Fruit fly (Drosophila melanogaster) Kc167 (cell line): ENCODE measurements around the gene CG9514.

Experiments used
- Myc ChIP-seq: fragments of >200 bp; optimal IDR thresholded peaks from 2 replicates; lab custom pipeline; 2017; ENCODE audit warnings: missing external identifiers
- Sin3A ChIP-seq: fragments of >200 bp; optimal IDR thresholded peaks from 2 replicates; lab custom pipeline; 2018; ENCODE audit warnings: missing external identifiers
- h ChIP-seq: fragments of >200 bp; optimal IDR thresholded peaks from 3 replicates; lab custom pipeline; 2018; ENCODE audit warnings: missing external identifiers
- insv ChIP-seq: fragments of >200 bp; optimal IDR thresholded peaks from 3 replicates; lab custom pipeline; 2018; ENCODE audit warnings: missing external identifiers
- psq ChIP-seq: fragments of >200 bp; optimal IDR thresholded peaks from 2 replicates; lab custom pipeline; 2017; ENCODE audit warnings: missing external identifiers
- ttk ChIP-seq: sonication (Bioruptor generic); optimal IDR thresholded peaks from 2 replicates; lab custom pipeline; 2017; ENCODE audit warnings: missing external identifiers

DNA sequence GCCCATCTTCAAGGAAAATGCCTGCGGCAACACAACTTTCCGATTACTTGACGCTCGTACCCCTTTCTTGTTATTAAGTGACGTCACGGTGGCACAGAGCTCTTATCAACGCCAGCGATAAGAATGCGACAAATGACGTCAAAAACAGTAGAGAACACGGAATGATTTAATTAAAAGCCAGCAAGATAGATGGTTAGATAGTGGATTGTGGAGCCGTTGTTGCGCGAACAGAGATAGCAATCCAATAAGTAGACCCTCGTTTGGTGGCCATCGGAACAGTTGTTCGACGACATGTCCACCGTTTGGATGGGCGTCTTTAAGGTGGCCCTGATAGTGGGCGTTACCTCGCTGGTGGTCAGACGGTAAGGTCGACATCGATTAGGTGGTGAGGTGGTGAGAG is 33.1 kb upstream of the CG9514 start:
- no peak for TF ChIP-seq Sin3A (lab: Kevin White, UChicago)
- no peak for TF ChIP-seq h (lab: Kevin White, UChicago)
- TF ChIP-seq insv (lab: Kevin White, UChicago): no peak
- no peak for TF ChIP-seq ttk (lab: Kevin White, UChicago)
- TF ChIP-seq Myc (lab: Kevin White, UChicago): no peak
- TF ChIP-seq psq (lab: Kevin White, UChicago): no peak
